Fruit fly (Drosophila melanogaster): ENCODE measurements around the gene PolQ.

Gene PolQ

dm6 chr3R:12700454-12700853 lies 11.6 kb downstream of the PolQ start:
- no peak for TF ChIP-seq cnc (optimal IDR thresholded peaks at IDR 0.05)
- no peak for TF ChIP-seq pad (GFP tag; optimal IDR thresholded peaks at IDR 0.05)

- TF ChIP-seq tj (GFP tag; optimal IDR thresholded peaks at IDR 0.05) (peak; percentile 39), CG5204 (GFP tag; optimal IDR thresholded peaks at IDR 0.05) (no peak)
These were observed 12.3 kb downstream of the PolQ start for dm6 chr3R:12699620-12700378.

DNA sequence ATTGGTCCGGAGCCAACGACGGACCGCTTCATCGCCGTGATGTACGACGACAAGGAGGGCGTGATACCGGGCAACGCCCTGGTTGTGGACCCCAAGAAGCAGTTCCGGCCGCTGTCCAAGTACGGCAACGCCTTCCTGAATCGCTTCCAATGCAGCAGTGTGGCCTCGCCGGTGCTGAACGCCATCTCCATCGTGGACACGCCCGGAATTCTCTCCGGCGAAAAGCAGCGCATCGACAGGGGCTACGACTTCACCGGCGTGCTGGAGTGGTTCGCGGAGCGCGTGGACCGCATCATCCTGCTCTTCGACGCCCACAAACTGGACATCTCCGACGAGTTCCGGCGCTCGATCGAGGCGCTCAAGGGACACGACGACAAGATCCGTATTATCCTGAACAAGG lies 13.7 kb downstream of the PolQ start:
- TF ChIP-seq Hr96 (GFP tag; optimal IDR thresholded peaks at IDR 0.05): no peak
- no peak for TF ChIP-seq toe (GFP tag; optimal IDR thresholded peaks at IDR 0.05)
- TF ChIP-seq CG1620 (GFP tag; optimal IDR thresholded peaks at IDR 0.05): no peak
- TF ChIP-seq tj (GFP tag; optimal IDR thresholded peaks at IDR 0.05): no peak
- no peak for TF ChIP-seq kay (GFP tag; ENCODE audit: borderline replicate concordance)
- TF ChIP-seq CG14711 (tag; optimal IDR thresholded peaks at IDR 0.05): no peak
- TF ChIP-seq Clk (GFP tag; optimal IDR thresholded peaks at IDR 0.05): no peak
- no peak for TF ChIP-seq Crg-1 (GFP tag; optimal IDR thresholded peaks at IDR 0.05)
- no peak for TF ChIP-seq CG7101 (tag; optimal IDR thresholded peaks at IDR 0.05)
- no peak for TF ChIP-seq Mnt (GFP tag; optimal IDR thresholded peaks at IDR 0.05)

DNA sequence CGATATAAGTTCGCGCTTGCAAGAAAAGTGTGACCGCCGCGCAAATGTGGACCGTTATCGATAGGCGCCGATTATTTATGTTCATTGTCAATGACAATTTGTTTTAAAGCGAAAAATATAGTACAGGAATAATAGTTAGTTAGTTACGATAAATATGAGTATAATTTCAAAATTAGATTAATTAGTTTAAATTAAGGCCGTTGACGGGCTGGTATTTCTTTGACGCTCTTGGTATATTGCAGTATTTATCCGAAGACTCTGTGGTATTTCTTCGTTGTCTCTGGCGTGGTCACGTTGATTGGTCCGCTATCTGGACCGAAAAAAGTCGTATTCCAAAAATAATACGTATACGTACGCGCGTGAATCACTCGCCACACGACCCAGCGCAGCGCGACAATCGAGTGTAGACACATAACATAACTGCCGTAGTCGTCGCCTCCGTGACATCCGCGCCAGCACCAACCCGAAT lies 14.5 kb downstream of the PolQ start:
- TF ChIP-seq CG11617 (GFP tag; optimal IDR thresholded peaks at IDR 0.05) (no peak), bab1 (GFP tag; optimal IDR thresholded peaks at IDR 0.05) (peak; percentile 33), tj (GFP tag; optimal IDR thresholded peaks at IDR 0.05) (no peak), CG12768 (GFP tag; optimal IDR thresholded peaks at IDR 0.05) (no peak), CG14711 (tag; optimal IDR thresholded peaks at IDR 0.05) (no peak), cic (GFP tag; optimal IDR thresholded peaks at IDR 0.05) (peak; percentile 37), Crg-1 (GFP tag; optimal IDR thresholded peaks at IDR 0.05) (no peak), kay (GFP tag; ENCODE audit: borderline replicate concordance) (peak; percentile 39), Clk (GFP tag; optimal IDR thresholded peaks at IDR 0.05) (no peak), CG33017 (tag; optimal IDR thresholded peaks at IDR 0.05) (no peak), Hr96 (GFP tag; optimal IDR thresholded peaks at IDR 0.05) (no peak), Mnt (GFP tag; optimal IDR thresholded peaks at IDR 0.05) (peak; percentile 56), CG7045 (GFP tag; optimal IDR thresholded peaks at IDR 0.05) (no peak)

dm6 chr3R:12697022-12697421 lies 15.1 kb downstream of the PolQ start, which contains the start of gene Past1:
Gene Past1, plus strand, starts transcription at chr3R:12697322.
- TF ChIP-seq CG7101 (tag; optimal IDR thresholded peaks at IDR 0.05): no peak
- no peak for TF ChIP-seq pad (GFP tag; optimal IDR thresholded peaks at IDR 0.05)
- no peak for TF ChIP-seq kay (GFP tag; ENCODE audit: borderline replicate concordance)

DNA sequence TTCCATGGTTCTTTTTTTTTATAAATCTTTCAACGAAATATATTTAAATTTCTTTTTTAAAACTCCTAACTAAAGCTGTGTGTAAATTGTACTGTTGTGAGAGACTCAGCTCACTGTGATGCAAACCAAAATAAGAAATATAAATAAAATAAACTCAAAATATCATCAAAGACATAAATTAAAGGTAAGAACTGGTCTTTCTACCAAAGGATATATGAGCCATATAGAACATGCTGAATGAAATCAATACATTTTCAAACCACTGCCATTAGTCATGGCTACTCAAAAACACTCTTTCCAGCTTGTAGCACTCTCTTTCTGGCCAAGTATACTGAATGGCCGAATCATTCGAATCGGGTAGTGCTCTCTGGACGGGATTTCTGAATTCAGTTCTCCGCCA lies 17.4 kb downstream of the PolQ start, which contains the start of the genes CG14391 and NijC:
CG14391 (minus strand) TSS at position 101 of the 400 bp plus-strand sequence.
NijC (plus strand) TSS at position 388 of the 400 bp plus-strand sequence.
- TF ChIP-seq tj (GFP tag; optimal IDR thresholded peaks at IDR 0.05) (no peak), kay (GFP tag; ENCODE audit: borderline replicate concordance) (peak; percentile 79)

- no peak for TF ChIP-seq CG11617 (GFP tag; optimal IDR thresholded peaks at IDR 0.05)
- TF ChIP-seq ovo (GFP tag; optimal IDR thresholded peaks at IDR 0.05): no peak
- TF ChIP-seq tj (GFP tag; optimal IDR thresholded peaks at IDR 0.05): no peak
- TF ChIP-seq CG5204 (GFP tag; optimal IDR thresholded peaks at IDR 0.05): no peak
- TF ChIP-seq CG7045 (GFP tag; optimal IDR thresholded peaks at IDR 0.05): no peak
- no peak for TF ChIP-seq bab1 (GFP tag; optimal IDR thresholded peaks at IDR 0.05)
- TF ChIP-seq CG1620 (GFP tag; optimal IDR thresholded peaks at IDR 0.05): no peak
- no peak for TF ChIP-seq kay (GFP tag; ENCODE audit: borderline replicate concordance)
- no peak for TF ChIP-seq cnc (optimal IDR thresholded peaks at IDR 0.05)
- TF ChIP-seq CG7101 (tag; optimal IDR thresholded peaks at IDR 0.05): no peak
- no peak for TF ChIP-seq toe (GFP tag; optimal IDR thresholded peaks at IDR 0.05)
- TF ChIP-seq Mnt (GFP tag; optimal IDR thresholded peaks at IDR 0.05): no peak
These were observed 19.6 kb downstream of the PolQ start, which contains the start of gene CG31347 for dm6 chr3R:12692497-12692896. Gene CG31347, minus strand, starts transcription at chr3R:12692597.

dm6 chr3R:12691422-12692101 lies 20.5 kb downstream of the PolQ start, which contains the start of gene Arp1:
Gene Arp1, plus strand, starts transcription at chr3R:12691743.
- no peak for TF ChIP-seq CG33017 (tag; optimal IDR thresholded peaks at IDR 0.05)
- TF ChIP-seq toe (GFP tag; optimal IDR thresholded peaks at IDR 0.05): no peak
- no peak for TF ChIP-seq cic (GFP tag; optimal IDR thresholded peaks at IDR 0.05)
- TF ChIP-seq bab1 (GFP tag; optimal IDR thresholded peaks at IDR 0.05): peak; percentile 4
